Worm (Caenorhabditis elegans) whole organism, mixed stage, embryonic: ENCODE data around the gene fbxb-35.

Experiments used
- unc-62 ChIP-seq: fragments of 150-350 bp; optimal IDR thresholded peaks from 2 replicates; lab custom pipeline; 2014; ENCODE audit warnings: missing biosample characterization, missing genetic modification reagents, missing genetic modification characterization
- ztf-11 ChIP-seq: fragments of 150-350 bp; optimal IDR thresholded peaks from 2 replicates; lab custom pipeline; 2014; ENCODE audit warnings: missing biosample characterization, missing genetic modification characterization

- no peak for TF ChIP-seq ztf-11 (tag; lab: Kevin White, UChicago)
- TF ChIP-seq unc-62 (GFP tag; lab: Kevin White, UChicago): no peak
Measured at ce11 chrII:2076467-2076866, 25.0 kb downstream of the fbxb-35 start.
